Worm (Caenorhabditis elegans) whole organism, mixed stage, embryonic: Measurements from ENCODE around the gene F23B2.7.

ENCODE experiments used
- M03D4.4 ChIP-seq: sonication (generic microtip); optimal IDR thresholded peaks from 2 replicates; lab custom pipeline; 2017; ENCODE audit warnings: mild to moderate bottlenecking, missing genetic modification characterization, missing compliant biosample characterization
- bed-3 ChIP-seq: fragments of 200-800 bp; sonication (Bioruptor generic); optimal IDR thresholded peaks from 3 replicates; lab custom pipeline; 2018; ENCODE audit warnings: mild to moderate bottlenecking, missing genetic modification characterization, moderate library complexity, missing compliant biosample characterization
- blmp-1 ChIP-seq: fragments of 150-350 bp; optimal IDR thresholded peaks from 2 replicates; lab custom pipeline; 2014; ENCODE audit warnings: missing biosample characterization, missing genetic modification characterization
- ceh-39 ChIP-seq: fragments of 150-350 bp; optimal IDR thresholded peaks from 2 replicates; lab custom pipeline; 2014; ENCODE audit warnings: missing biosample characterization, missing genetic modification characterization
- ceh-43 ChIP-seq: fragments of 200-800 bp; sonication (Bioruptor generic); optimal IDR thresholded peaks from 2 replicates; lab custom pipeline; 2018; ENCODE audit warnings: mild to moderate bottlenecking, missing genetic modification characterization, moderate library complexity, missing compliant biosample characterization
- ceh-83 ChIP-seq: fragments of 200-800 bp; sonication (Bioruptor generic); optimal IDR thresholded peaks from 2 replicates; lab custom pipeline; 2018; ENCODE audit warnings: mild to moderate bottlenecking, missing genetic modification characterization, missing compliant biosample characterization
- ces-1 ChIP-seq: fragments of 150-350 bp; optimal IDR thresholded peaks from 2 replicates; lab custom pipeline; 2014; ENCODE audit warnings: missing biosample characterization, missing genetic modification reagents, missing genetic modification characterization
- cnd-1 ChIP-seq: fragments of 200-800 bp; sonication (Bioruptor generic); optimal IDR thresholded peaks from 2 replicates; lab custom pipeline; 2018; ENCODE audit warnings: mild to moderate bottlenecking, missing genetic modification characterization, missing compliant biosample characterization
- drap-1 ChIP-seq: fragments of 200-800 bp; sonication (Bioruptor generic); optimal IDR thresholded peaks from 3 replicates; lab custom pipeline; 2018; ENCODE audit warnings: mild to moderate bottlenecking, missing genetic modification characterization, missing compliant biosample characterization
- elt-1 ChIP-seq: sonication (generic microtip); optimal IDR thresholded peaks from 2 replicates; lab custom pipeline; 2017; ENCODE audit warnings: missing genetic modification characterization, mild to moderate bottlenecking, missing compliant biosample characterization, antibody characterized with exemption, moderate library complexity, borderline replicate concordance; ENCODE audit not compliant: insufficient read depth
- elt-3 ChIP-seq: fragments of 150-350 bp; optimal IDR thresholded peaks from 2 replicates; lab custom pipeline; 2014; ENCODE audit warnings: missing biosample characterization, missing genetic modification characterization
- flh-1 ChIP-seq: fragments of 200-800 bp; sonication (Bioruptor generic); optimal IDR thresholded peaks from 2 replicates; lab custom pipeline; 2018; ENCODE audit warnings: mild to moderate bottlenecking, missing genetic modification characterization, moderate library complexity, missing compliant biosample characterization
- ham-2 ChIP-seq: fragments of 200-800 bp; sonication (Bioruptor generic); optimal IDR thresholded peaks from 2 replicates; lab custom pipeline; 2018; ENCODE audit warnings: mild to moderate bottlenecking, missing genetic modification characterization, missing compliant biosample characterization
- hlh-1 ChIP-seq: fragments of 150-350 bp; optimal IDR thresholded peaks from 2 replicates; lab custom pipeline; 2014; ENCODE audit warnings: missing biosample characterization, missing genetic modification reagents, missing genetic modification characterization
- lin-13 ChIP-seq: fragments of 150-350 bp; optimal IDR thresholded peaks from 2 replicates; lab custom pipeline; 2014; ENCODE audit warnings: missing biosample characterization, missing genetic modification characterization
- lin-32 ChIP-seq: fragments of 200-800 bp; sonication (Bioruptor generic); optimal IDR thresholded peaks from 2 replicates; lab custom pipeline; 2018; ENCODE audit warnings: mild to moderate bottlenecking, missing genetic modification characterization, missing compliant biosample characterization
- lsy-2 ChIP-seq: fragments of 150-350 bp; optimal IDR thresholded peaks from 2 replicates; lab custom pipeline; 2014; ENCODE audit warnings: missing biosample characterization, missing genetic modification characterization
- mab-5 ChIP-seq: fragments of 150-350 bp; optimal IDR thresholded peaks from 2 replicates; lab custom pipeline; 2014; ENCODE audit warnings: missing biosample characterization, missing genetic modification characterization
- mep-1 ChIP-seq: fragments of 150-350 bp; optimal IDR thresholded peaks from 2 replicates; lab custom pipeline; 2017; ENCODE audit warnings: missing biosample characterization, missing genetic modification reagents, missing genetic modification characterization, inconsistent platforms
- mls-2 ChIP-seq: sonication (generic microtip); optimal IDR thresholded peaks from 2 replicates; lab custom pipeline; 2016; ENCODE audit warnings: mild to moderate bottlenecking, missing genetic modification characterization, moderate library complexity, missing compliant biosample characterization
- nhr-12 ChIP-seq: fragments of 150-350 bp; optimal IDR thresholded peaks from 2 replicates; lab custom pipeline; 2014; ENCODE audit warnings: missing biosample characterization, missing genetic modification characterization
- nhr-2 ChIP-seq: fragments of 150-350 bp; optimal IDR thresholded peaks from 2 replicates; lab custom pipeline; 2014; ENCODE audit warnings: missing biosample characterization, missing genetic modification characterization
- nhr-237 ChIP-seq: fragments of 150-350 bp; optimal IDR thresholded peaks from 2 replicates; lab custom pipeline; 2014; ENCODE audit warnings: missing biosample characterization, missing genetic modification characterization
- nhr-28 ChIP-seq: fragments of 150-350 bp; optimal IDR thresholded peaks from 2 replicates; lab custom pipeline; 2014; ENCODE audit warnings: missing biosample characterization, missing genetic modification characterization
- nhr-76 ChIP-seq: sonication (generic microtip); optimal IDR thresholded peaks from 2 replicates; lab custom pipeline; 2017; ENCODE audit warnings: missing biosample characterization, missing genetic modification characterization
- pha-4 ChIP-seq: fragments of 150-350 bp; optimal IDR thresholded peaks from 2 replicates; lab custom pipeline; 2018; ENCODE audit warnings: missing biosample characterization, missing genetic modification reagents, missing genetic modification characterization
- sem-2 ChIP-seq: fragments of 200-800 bp; sonication (Bioruptor generic); optimal IDR thresholded peaks from 2 replicates; lab custom pipeline; 2018; ENCODE audit warnings: mild to moderate bottlenecking, missing genetic modification characterization, missing compliant biosample characterization
- snpc-4 ChIP-seq: fragments of 150-350 bp; optimal IDR thresholded peaks from 2 replicates; lab custom pipeline; 2014; ENCODE audit warnings: missing biosample characterization, missing genetic modification characterization
- sptf-1 ChIP-seq: sonication (generic microtip); optimal IDR thresholded peaks from 2 replicates; lab custom pipeline; 2017; ENCODE audit warnings: mild to moderate bottlenecking, missing genetic modification characterization, moderate library complexity, missing compliant biosample characterization
- tbx-8 ChIP-seq: fragments of 200-800 bp; sonication (Bioruptor generic); optimal IDR thresholded peaks from 2 replicates; lab custom pipeline; 2018; ENCODE audit warnings: mild to moderate bottlenecking, missing genetic modification characterization, moderate library complexity, missing compliant biosample characterization
- unc-120 ChIP-seq: sonication (generic microtip); optimal IDR thresholded peaks from 2 replicates; lab custom pipeline; 2017; ENCODE audit warnings: missing genetic modification characterization, missing compliant biosample characterization; ENCODE audit not compliant: poor library complexity, severe bottlenecking
- unc-39 ChIP-seq: fragments of 150-350 bp; optimal IDR thresholded peaks from 2 replicates; lab custom pipeline; 2014; ENCODE audit warnings: missing biosample characterization, missing genetic modification characterization
- unc-62 ChIP-seq: fragments of 150-350 bp; optimal IDR thresholded peaks from 2 replicates; lab custom pipeline; 2014; ENCODE audit warnings: missing biosample characterization, missing genetic modification reagents, missing genetic modification characterization
- zip-8 ChIP-seq: fragments of 150-350 bp; optimal IDR thresholded peaks from 2 replicates; lab custom pipeline; 2014; ENCODE audit warnings: missing biosample characterization, missing genetic modification characterization
- ztf-11 ChIP-seq: fragments of 150-350 bp; optimal IDR thresholded peaks from 2 replicates; lab custom pipeline; 2014; ENCODE audit warnings: missing biosample characterization, missing genetic modification characterization

Gene F23B2.7

ce11 chrIV:9165027-9165426 is 14.8 kb downstream of the F23B2.7 start, which contains the start of gene pcp-2:
Gene pcp-2, minus strand, starts transcription at chrIV:9165127.
- no peak for TF ChIP-seq blmp-1
- no peak for TF ChIP-seq cnd-1
- TF ChIP-seq pha-4 (tag; lab: Kevin White, UChicago), result no peak
- no peak for TF ChIP-seq ztf-11 (tag; lab: Kevin White, UChicago)
- no peak for TF ChIP-seq hlh-1 (tag; lab: Kevin White, UChicago)

DNA sequence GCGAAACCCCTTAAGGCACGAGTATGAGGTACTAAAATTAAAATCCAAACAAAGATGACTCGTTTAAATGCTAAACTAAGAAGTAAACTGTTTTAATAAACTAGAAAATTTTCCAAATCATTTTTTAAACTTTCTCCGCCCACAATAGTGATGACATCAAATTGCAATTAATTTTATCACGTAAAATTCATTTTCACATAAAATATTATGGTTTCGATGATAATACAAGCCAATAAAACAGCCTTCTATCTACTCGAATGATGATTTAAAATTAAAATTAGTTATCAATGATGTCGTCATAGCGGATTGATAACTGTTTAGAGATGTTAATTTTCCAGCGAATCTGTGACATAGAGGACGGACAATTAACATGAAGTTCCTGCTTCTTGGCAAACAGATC is 15.4 kb downstream of the F23B2.7 start, which contains the start of gene C07C7.3:
Gene C07C7.3 (plus strand): TSS at position 371 of the 400 bp plus-strand sequence.
- no peak for TF ChIP-seq tbx-8 (GFP tag; lab: Kevin White, UChicago)
- TF ChIP-seq flh-1 (GFP tag; lab: Kevin White, UChicago), result no peak
- TF ChIP-seq ztf-11 (tag; lab: Kevin White, UChicago), result no peak

- TF ChIP-seq lin-32 (no peak), ceh-39 (tag; lab: Kevin White, UChicago) (no peak), blmp-1 (no peak), M03D4.4 (tag; lab: Kevin White, UChicago) (no peak), ztf-11 (tag; lab: Kevin White, UChicago) (no peak), elt-1 (tag; lab: Kevin White, UChicago) (no peak), mep-1 (tag; lab: Kevin White, UChicago) (no peak), nhr-12 (tag; lab: Kevin White, UChicago) (no peak), tbx-8 (GFP tag; lab: Kevin White, UChicago) (no peak), mls-2 (tag; lab: Kevin White, UChicago) (no peak)
Observed at ce11 chrIV:9169764-9170163, 19.5 kb downstream of the F23B2.7 start.

DNA sequence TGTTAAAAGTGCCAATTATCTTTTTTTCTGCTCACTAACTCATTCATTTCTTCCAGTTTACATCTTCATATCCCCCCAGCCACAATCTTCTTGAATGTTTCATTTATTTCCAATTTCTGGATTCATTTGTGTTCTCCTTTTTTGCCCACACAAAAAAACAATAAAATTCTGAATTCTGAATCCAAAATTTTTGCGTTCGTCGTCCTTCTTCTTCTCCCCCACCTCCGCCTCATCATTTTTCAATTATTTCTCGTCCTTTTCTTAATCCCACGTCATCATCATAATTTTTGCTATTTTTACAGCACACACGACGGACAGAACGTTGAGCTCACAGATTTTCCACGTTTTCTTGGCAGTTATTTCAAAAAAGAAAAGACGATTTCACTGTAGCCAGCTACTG is 34.3 kb downstream of the F23B2.7 start, which contains the start of gene C07C7.1:
Gene C07C7.1 (plus strand): TSS at position 301 of the 400 bp plus-strand sequence.
- TF ChIP-seq snpc-4 (no peak), sptf-1 (tag; lab: Kevin White, UChicago) (no peak), ceh-83 (GFP tag; lab: Kevin White, UChicago) (no peak), blmp-1 (no peak), unc-120 (no peak), hlh-1 (tag; lab: Kevin White, UChicago) (no peak), elt-3 (tag; lab: Kevin White, UChicago) (no peak), drap-1 (GFP tag; lab: Kevin White, UChicago) (no peak), mab-5 (tag; lab: Kevin White, UChicago) (no peak), ces-1 (GFP tag; lab: Kevin White, UChicago) (no peak), mls-2 (tag; lab: Kevin White, UChicago) (no peak), cnd-1 (no peak), ceh-43 (no peak), M03D4.4 (tag; lab: Kevin White, UChicago) (no peak)

DNA sequence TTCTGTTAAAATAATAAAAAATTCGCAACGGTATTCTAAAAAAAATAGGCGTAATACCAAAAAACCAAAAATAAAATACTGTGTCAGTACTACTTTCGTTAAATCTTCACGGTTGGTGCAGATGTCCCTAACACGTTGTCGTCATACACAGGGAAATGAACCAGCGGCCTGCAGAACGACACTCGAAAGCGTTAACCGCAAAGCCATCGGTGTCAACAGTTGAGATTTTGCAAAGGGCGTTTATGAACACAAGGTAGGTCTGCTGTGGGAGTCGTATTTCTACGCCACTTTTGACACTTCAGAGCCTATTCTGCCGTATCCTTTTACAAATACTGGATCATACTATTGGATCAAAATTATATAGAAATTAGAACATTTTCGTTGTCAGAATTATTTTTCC is 40.9 kb downstream of the F23B2.7 start:
- peak; percentile 95 for TF ChIP-seq ceh-83 (GFP tag; lab: Kevin White, UChicago)
- peak; percentile 54 for TF ChIP-seq lsy-2 (tag; lab: Kevin White, UChicago)
- peak; percentile 94 for TF ChIP-seq lin-32
- peak; percentile 93 for TF ChIP-seq ceh-43
- no peak for TF ChIP-seq nhr-237 (tag; lab: Kevin White, UChicago)
- peak; percentile 97 for TF ChIP-seq drap-1 (GFP tag; lab: Kevin White, UChicago)
- peak; percentile 96 for TF ChIP-seq M03D4.4 (tag; lab: Kevin White, UChicago)
- TF ChIP-seq mab-5 (tag; lab: Kevin White, UChicago), result no peak
- no peak for TF ChIP-seq snpc-4
- no peak for TF ChIP-seq ces-1 (GFP tag; lab: Kevin White, UChicago)
- no peak for TF ChIP-seq elt-1 (tag; lab: Kevin White, UChicago)
- TF ChIP-seq nhr-76 (tag; lab: Kevin White, UChicago), result no peak
- peak; percentile 22 for TF ChIP-seq nhr-28 (tag; lab: Kevin White, UChicago)
- peak; percentile 91 for TF ChIP-seq ham-2 (GFP tag; lab: Kevin White, UChicago)
- peak; percentile 92 for TF ChIP-seq flh-1 (GFP tag; lab: Kevin White, UChicago)
- TF ChIP-seq lin-13 (tag; lab: Kevin White, UChicago), result peak; percentile 69
- peak; percentile 65 for TF ChIP-seq elt-3 (tag; lab: Kevin White, UChicago)
- peak; percentile 97 for TF ChIP-seq mls-2 (tag; lab: Kevin White, UChicago)
- no peak for TF ChIP-seq nhr-2 (tag; lab: Kevin White, UChicago)
- peak; percentile 14 for TF ChIP-seq ceh-39 (tag; lab: Kevin White, UChicago)
- TF ChIP-seq hlh-1 (tag; lab: Kevin White, UChicago), result peak; percentile 65
- peak; percentile 33 for TF ChIP-seq ztf-11 (tag; lab: Kevin White, UChicago)
- TF ChIP-seq zip-8 (tag; lab: Kevin White, UChicago), result no peak
- peak; percentile 96 for TF ChIP-seq cnd-1
- peak; percentile 81 for TF ChIP-seq unc-39
- peak; percentile 75 for TF ChIP-seq unc-62 (GFP tag; lab: Kevin White, UChicago)
- peak; percentile 81 for TF ChIP-seq tbx-8 (GFP tag; lab: Kevin White, UChicago)
- TF ChIP-seq mep-1 (tag; lab: Kevin White, UChicago), result peak; percentile 77
- TF ChIP-seq sptf-1 (tag; lab: Kevin White, UChicago), result peak; percentile 97
- no peak for TF ChIP-seq blmp-1
- peak; percentile 92 for TF ChIP-seq unc-120
- TF ChIP-seq bed-3 (GFP tag; lab: Kevin White, UChicago), result peak; percentile 88
- TF ChIP-seq nhr-12 (tag; lab: Kevin White, UChicago), result peak; percentile 29
- TF ChIP-seq sem-2, result peak; percentile 93
- peak; percentile 86 for TF ChIP-seq pha-4 (tag; lab: Kevin White, UChicago)
